Worm (Caenorhabditis elegans): ENCODE measurements around the gene F59A7.12.

ce11 chrV:1991381-1991780 is 38.6 kb upstream of the F59A7.12 start:
- TF ChIP-seq egl-27 (tag; optimal IDR thresholded peaks at IDR 0.05) (no peak), lin-13 (GFP tag; optimal IDR thresholded peaks at IDR 0.05) (no peak), lsy-2 (tag; optimal IDR thresholded peaks at IDR 0.05) (no peak), elt-1 (tag; optimal IDR thresholded peaks at IDR 0.05) (no peak), lin-11 (tag; optimal IDR thresholded peaks at IDR 0.05) (no peak)
